Worm (Caenorhabditis elegans): ENCODE results near the gene ani-2.
A peak's percentile ranks its signal among the peaks of the same experiment; 100 is the strongest.

The ani-2 gene

ce11 chrII:6374646-6375045 is 9.5 kb upstream of the ani-2 start:
- TF ChIP-seq sox-4 (tag; optimal IDR thresholded peaks at IDR 0.05), result no peak
- TF ChIP-seq pat-9 (tag; optimal IDR thresholded peaks at IDR 0.05), result no peak
- no peak for TF ChIP-seq pax-1 (tag; optimal IDR thresholded peaks at IDR 0.05)
- TF ChIP-seq dve-1 (tag; optimal IDR thresholded peaks at IDR 0.05), result no peak
- TF ChIP-seq lim-6 (tag; optimal IDR thresholded peaks at IDR 0.05), result no peak
- no peak for TF ChIP-seq nfya-1 (tag; optimal IDR thresholded peaks at IDR 0.05)
- TF ChIP-seq ceh-22 (tag; optimal IDR thresholded peaks at IDR 0.05), result no peak
- no peak for TF ChIP-seq K09A11.1 (tag; optimal IDR thresholded peaks at IDR 0.05; ENCODE audit: insufficient read depth)
- TF ChIP-seq ceh-9 (tag; optimal IDR thresholded peaks at IDR 0.05), result no peak
- TF ChIP-seq unc-86 (tag; optimal IDR thresholded peaks at IDR 0.05), result no peak
- no peak for TF ChIP-seq npax-4 (tag; optimal IDR thresholded peaks at IDR 0.05)
- no peak for TF ChIP-seq lin-11 (tag; optimal IDR thresholded peaks at IDR 0.05)

- TF ChIP-seq elt-4 (tag; optimal IDR thresholded peaks at IDR 0.05) (no peak), madf-2 (tag; optimal IDR thresholded peaks at IDR 0.05) (no peak), unc-55 (GFP tag; optimal IDR thresholded peaks at IDR 0.05) (no peak), ceh-6 (GFP tag; optimal IDR thresholded peaks at IDR 0.05) (no peak), pqm-1 (tag; optimal IDR thresholded peaks at IDR 0.05) (no peak), nhr-11 (tag; optimal IDR thresholded peaks at IDR 0.05) (no peak), ceh-30 (tag; optimal IDR thresholded peaks at IDR 0.05) (no peak), pha-2 (tag; optimal IDR thresholded peaks at IDR 0.05) (no peak), K02D7.2 (tag; optimal IDR thresholded peaks at IDR 0.05) (no peak), lin-11 (tag; optimal IDR thresholded peaks at IDR 0.05) (no peak), ceh-45 (GFP tag; IDR thresholded peaks at IDR 0.05) (no peak)
Measured at ce11 chrII:6373361-6373760, 8.2 kb upstream of the ani-2 start.

ce11 chrII:6371003-6371402 is 5.8 kb upstream of the ani-2 start, which contains the start of gene lin-23:
TSS of gene lin-23 (plus strand) at chrII:6371303.
- no peak for TF ChIP-seq pros-1 (tag; optimal IDR thresholded peaks at IDR 0.05)
- TF ChIP-seq lin-11 (tag; optimal IDR thresholded peaks at IDR 0.05), result no peak
- no peak for TF ChIP-seq unc-42 (tag; optimal IDR thresholded peaks at IDR 0.05)
- TF ChIP-seq C38D4.7 (GFP tag; optimal IDR thresholded peaks at IDR 0.05), result no peak
- TF ChIP-seq fax-1 (tag; optimal IDR thresholded peaks at IDR 0.05), result no peak
- TF ChIP-seq C08G9.2 (tag; optimal IDR thresholded peaks at IDR 0.05), result no peak
- TF ChIP-seq unc-55 (GFP tag; optimal IDR thresholded peaks at IDR 0.05), result no peak
- no peak for TF ChIP-seq sox-4 (tag; optimal IDR thresholded peaks at IDR 0.05)
- no peak for TF ChIP-seq ceh-30 (tag; optimal IDR thresholded peaks at IDR 0.05)
- TF ChIP-seq hlh-13 (GFP tag; optimal IDR thresholded peaks at IDR 0.05), result no peak
- no peak for TF ChIP-seq fkh-10 (GFP tag; optimal IDR thresholded peaks at IDR 0.05)
- TF ChIP-seq unc-86 (tag; optimal IDR thresholded peaks at IDR 0.05), result no peak
- TF ChIP-seq pag-3 (tag; optimal IDR thresholded peaks at IDR 0.05; ENCODE audit: borderline replicate concordance), result no peak
- TF ChIP-seq ceh-6 (GFP tag; optimal IDR thresholded peaks at IDR 0.05), result no peak
- TF ChIP-seq T23F11.4 (GFP tag; optimal IDR thresholded peaks at IDR 0.05), result no peak
- TF ChIP-seq tbx-2 (tag; optimal IDR thresholded peaks at IDR 0.05), result no peak

- TF ChIP-seq tbx-2 (tag; optimal IDR thresholded peaks at IDR 0.05), result peak; percentile 71
- peak; percentile 48 for TF ChIP-seq ceh-48 (tag; optimal IDR thresholded peaks at IDR 0.05)
- TF ChIP-seq ceh-31 (tag; optimal IDR thresholded peaks at IDR 0.05), result peak; percentile 78
- TF ChIP-seq sox-2 (GFP tag; IDR thresholded peaks at IDR 0.05), result no peak
- no peak for TF ChIP-seq lim-6 (tag; optimal IDR thresholded peaks at IDR 0.05)
- no peak for TF ChIP-seq ceh-9 (tag; optimal IDR thresholded peaks at IDR 0.05)
- peak; percentile 40 for TF ChIP-seq ref-2 (tag; optimal IDR thresholded peaks at IDR 0.05)
- TF ChIP-seq pax-1 (tag; optimal IDR thresholded peaks at IDR 0.05), result peak; percentile 79
- peak; percentile 26 for TF ChIP-seq rnt-1 (tag; optimal IDR thresholded peaks at IDR 0.05)
- no peak for TF ChIP-seq K09A11.1 (tag; optimal IDR thresholded peaks at IDR 0.05; ENCODE audit: insufficient read depth)
- TF ChIP-seq unc-55 (GFP tag; optimal IDR thresholded peaks at IDR 0.05), result peak; percentile 86
- no peak for TF ChIP-seq fkh-6 (tag; optimal IDR thresholded peaks at IDR 0.05)
- no peak for TF ChIP-seq sox-4 (tag; optimal IDR thresholded peaks at IDR 0.05)
- no peak for TF ChIP-seq pqm-1 (tag; optimal IDR thresholded peaks at IDR 0.05)
- TF ChIP-seq unc-86 (tag; optimal IDR thresholded peaks at IDR 0.05), result no peak
- TF ChIP-seq pat-9 (tag; optimal IDR thresholded peaks at IDR 0.05), result no peak
- TF ChIP-seq sdc-2 (tag; optimal IDR thresholded peaks at IDR 0.05), result no peak
- TF ChIP-seq K02D7.2 (tag; optimal IDR thresholded peaks at IDR 0.05), result no peak
- TF ChIP-seq eyg-1 (tag; optimal IDR thresholded peaks at IDR 0.05), result peak; percentile 0
- peak; percentile 96 for TF ChIP-seq unc-42 (tag; optimal IDR thresholded peaks at IDR 0.05)
- peak; percentile 64 for TF ChIP-seq ceh-18 (tag; optimal IDR thresholded peaks at IDR 0.05)
- TF ChIP-seq hlh-30 (tag; optimal IDR thresholded peaks at IDR 0.05; ENCODE audit: insufficient read depth), result peak; percentile 98
- no peak for TF ChIP-seq pha-4 (tag; optimal IDR thresholded peaks at IDR 0.05)
- TF ChIP-seq F13H6.1 (tag; optimal IDR thresholded peaks at IDR 0.05), result no peak
- no peak for TF ChIP-seq ceh-14 (tag; optimal IDR thresholded peaks at IDR 0.05)
- no peak for TF ChIP-seq syd-9 (tag; optimal IDR thresholded peaks at IDR 0.05)
- TF ChIP-seq hlh-13 (GFP tag; optimal IDR thresholded peaks at IDR 0.05), result no peak
Measured at ce11 chrII:6370110-6370509, 4.9 kb upstream of the ani-2 start.

Data from whole organism, late embryonic.